Fruit fly (Drosophila melanogaster) whole organism, embryonic: ENCODE data around the gene Aef1.
A peak's percentile ranks its signal among the peaks of the same experiment; 100 is the strongest.

Experiments used
- ATbp ChIP-seq: fragments of 200-800 bp; sonication (Bioruptor generic); optimal IDR thresholded peaks from 2 replicates; lab custom pipeline; 2017; ENCODE audit warnings: missing biosample characterization, mild to moderate bottlenecking, missing genetic modification characterization, missing genetic modification reagents
- Ada2b ChIP-seq: fragments of 200-800 bp; sonication (Bioruptor generic); IDR thresholded peaks from 2 replicates; pipeline ENCODE4 v1.3.6; 2022; ENCODE audit warnings: missing biosample characterization, missing genetic modification characterization
- B-H2 ChIP-seq: fragments of 200-800 bp; sonication (Bioruptor generic); optimal IDR thresholded peaks from 2 replicates; lab custom pipeline; 2018; ENCODE audit warnings: missing biosample characterization, mild to moderate bottlenecking, missing genetic modification characterization
- Bgb ChIP-seq: fragments of 200-800 bp; sonication (Bioruptor generic); IDR thresholded peaks from 2 replicates; pipeline ENCODE4 v1.3.6; 2022; ENCODE audit warnings: missing biosample characterization, missing genetic modification characterization; ENCODE audit not compliant: partially characterized antibody
- C15 ChIP-seq: fragments of 200-800 bp; sonication (Bioruptor generic); IDR thresholded peaks from 3 replicates; pipeline ENCODE4 v1.3.6; 2022; ENCODE audit warnings: missing biosample characterization, missing genetic modification characterization
- CG15011 ChIP-seq: fragments of 200-800 bp; sonication (Bioruptor generic); optimal IDR thresholded peaks from 3 replicates; lab custom pipeline; 2018; ENCODE audit warnings: missing biosample characterization, mild to moderate bottlenecking, missing genetic modification characterization
- CG16815 ChIP-seq: fragments of 200-800 bp; sonication (Bioruptor generic); optimal IDR thresholded peaks from 3 replicates; lab custom pipeline; 2017; ENCODE audit warnings: missing biosample characterization, mild to moderate bottlenecking, missing genetic modification characterization
- CG18599 ChIP-seq: fragments of 200-800 bp; sonication (Bioruptor generic); optimal IDR thresholded peaks from 3 replicates; lab custom pipeline; 2017; ENCODE audit warnings: missing biosample characterization, missing genetic modification characterization, mild to moderate bottlenecking, moderate library complexity, missing genetic modification reagents
- CG2889 ChIP-seq: fragments of 200-800 bp; sonication (Bioruptor generic); IDR thresholded peaks from 3 replicates; pipeline ENCODE4 v1.3.6; 2022; ENCODE audit warnings: missing biosample characterization, missing genetic modification characterization
- CG31224 ChIP-seq: fragments of 200-800 bp; sonication (Bioruptor generic); IDR thresholded peaks from 2 replicates; pipeline ENCODE4 v1.3.6; 2022; ENCODE audit warnings: missing biosample characterization, missing genetic modification characterization
- CG31441 ChIP-seq: fragments of 200-800 bp; sonication (Bioruptor generic); IDR thresholded peaks from 2 replicates; pipeline ENCODE4 v1.3.6; 2022; ENCODE audit warnings: missing biosample characterization, missing genetic modification characterization
- CG32772 ChIP-seq: fragments of 200-800 bp; sonication (Bioruptor generic); IDR thresholded peaks from 2 replicates; pipeline ENCODE4 v1.3.6; 2022; ENCODE audit warnings: missing biosample characterization, missing genetic modification characterization
- CG3281 ChIP-seq: fragments of 200-800 bp; sonication (Bioruptor generic); optimal IDR thresholded peaks from 3 replicates; lab custom pipeline; 2017; ENCODE audit warnings: missing biosample characterization, mild to moderate bottlenecking, missing genetic modification characterization
- CG34224 ChIP-seq: fragments of 200-800 bp; sonication (Bioruptor generic); IDR thresholded peaks from 3 replicates; pipeline ENCODE4 v1.3.6; 2022; ENCODE audit warnings: missing biosample characterization, missing genetic modification characterization; ENCODE audit not compliant: partially characterized antibody
- CG4328 ChIP-seq: fragments of 200-800 bp; sonication (Bioruptor generic); optimal IDR thresholded peaks from 3 replicates; lab custom pipeline; 2017; ENCODE audit warnings: missing biosample characterization, missing genetic modification reagents, missing genetic modification characterization
- CG4730 ChIP-seq: fragments of 200-800 bp; sonication (Bioruptor generic); IDR thresholded peaks from 2 replicates; pipeline ENCODE4 v1.3.6; 2022; ENCODE audit warnings: missing biosample characterization, missing genetic modification characterization
- CG6813 ChIP-seq: fragments of 200-800 bp; sonication (Bioruptor generic); optimal IDR thresholded peaks from 2 replicates; lab custom pipeline; 2017; ENCODE audit warnings: missing biosample characterization, missing genetic modification characterization, mild to moderate bottlenecking, moderate library complexity, missing genetic modification reagents
- CG7928 ChIP-seq: fragments of 200-800 bp; sonication (Bioruptor generic); optimal IDR thresholded peaks from 2 replicates; lab custom pipeline; 2017; ENCODE audit warnings: missing biosample characterization, mild to moderate bottlenecking, missing genetic modification characterization
- CG8089 ChIP-seq: fragments of 200-800 bp; sonication (Bioruptor generic); optimal IDR thresholded peaks from 3 replicates; lab custom pipeline; 2016; ENCODE audit warnings: missing biosample characterization, missing genetic modification characterization
- CG8281 ChIP-seq: fragments of 200-800 bp; sonication (Bioruptor generic); optimal IDR thresholded peaks from 2 replicates; lab custom pipeline; 2018; ENCODE audit warnings: missing biosample characterization, mild to moderate bottlenecking, missing genetic modification characterization, moderate library complexity
- CG8359 ChIP-seq: fragments of 200-800 bp; sonication (Bioruptor generic); optimal IDR thresholded peaks from 2 replicates; lab custom pipeline; 2017; ENCODE audit warnings: missing biosample characterization, mild to moderate bottlenecking, missing genetic modification characterization, borderline replicate concordance
- CG9215 ChIP-seq: fragments of 200-800 bp; sonication (Bioruptor generic); IDR thresholded peaks from 2 replicates; pipeline ENCODE4 v1.3.6; 2022; ENCODE audit warnings: missing biosample characterization, missing genetic modification characterization
- CG9437 ChIP-seq: fragments of 200-800 bp; sonication (Bioruptor generic); optimal IDR thresholded peaks from 2 replicates; lab custom pipeline; 2018; ENCODE audit warnings: missing biosample characterization, mild to moderate bottlenecking, missing genetic modification characterization
- D19B ChIP-seq: fragments of 200-800 bp; sonication (Bioruptor generic); optimal IDR thresholded peaks from 2 replicates; lab custom pipeline; 2017; ENCODE audit warnings: missing biosample characterization, mild to moderate bottlenecking, missing genetic modification characterization
- Dek ChIP-seq: fragments of 200-800 bp; sonication (Bioruptor generic); optimal IDR thresholded peaks from 3 replicates; lab custom pipeline; 2019; ENCODE audit warnings: missing biosample characterization, mild to moderate bottlenecking, missing genetic modification characterization, moderate library complexity
- Fer3 ChIP-seq: fragments of 200-800 bp; sonication (Bioruptor generic); optimal IDR thresholded peaks from 2 replicates; lab custom pipeline; 2018; ENCODE audit warnings: missing biosample characterization, mild to moderate bottlenecking, missing genetic modification characterization, moderate library complexity
- HLHmδ ChIP-seq: fragments of 200-800 bp; sonication (Bioruptor generic); optimal IDR thresholded peaks from 2 replicates; lab custom pipeline; 2018; ENCODE audit warnings: missing biosample characterization, mild to moderate bottlenecking, missing genetic modification characterization, moderate library complexity
- Hey ChIP-seq: fragments of 200-800 bp; sonication (Bioruptor generic); optimal IDR thresholded peaks from 3 replicates; lab custom pipeline; 2018; ENCODE audit warnings: missing biosample characterization, mild to moderate bottlenecking, missing genetic modification characterization
- Hsf ChIP-seq: fragments of 200-800 bp; sonication (Bioruptor generic); optimal IDR thresholded peaks from 3 replicates; lab custom pipeline; 2016; ENCODE audit warnings: missing biosample characterization, missing genetic modification characterization
- Nf-YA ChIP-seq: fragments of 200-800 bp; sonication (Bioruptor generic); IDR thresholded peaks from 2 replicates; pipeline ENCODE4 v1.3.6; 2022; ENCODE audit warnings: missing biosample characterization, missing genetic modification characterization
- Rfx ChIP-seq: fragments of 200-800 bp; sonication (Bioruptor generic); IDR thresholded peaks from 2 replicates; pipeline ENCODE4 v1.3.6; 2022; ENCODE audit warnings: missing biosample characterization, missing genetic modification characterization
- Ssrp ChIP-seq: fragments of 200-800 bp; sonication (Bioruptor generic); optimal IDR thresholded peaks from 2 replicates; lab custom pipeline; 2018; ENCODE audit warnings: missing biosample characterization, mild to moderate bottlenecking, missing genetic modification characterization, moderate library complexity
- Vsx1 ChIP-seq: fragments of 200-800 bp; sonication (Bioruptor generic); optimal IDR thresholded peaks from 2 replicates; lab custom pipeline; 2017; ENCODE audit warnings: missing biosample characterization, mild to moderate bottlenecking, missing genetic modification characterization, missing genetic modification reagents
- amos ChIP-seq: fragments of 200-800 bp; sonication (Bioruptor generic); IDR thresholded peaks from 2 replicates; pipeline ENCODE4 v1.3.6; 2022; ENCODE audit warnings: missing biosample characterization, missing genetic modification characterization; ENCODE audit not compliant: partially characterized antibody
- ap ChIP-seq: fragments of 200-800 bp; sonication (Bioruptor generic); IDR thresholded peaks from 2 replicates; pipeline ENCODE4 v1.3.6; 2022; ENCODE audit warnings: missing biosample characterization, missing genetic modification characterization
- bowl ChIP-seq: fragments of 200-800 bp; sonication (Bioruptor generic); IDR thresholded peaks from 2 replicates; pipeline ENCODE4 v1.3.6; 2022; ENCODE audit warnings: missing biosample characterization, missing genetic modification characterization
- btn ChIP-seq: fragments of 200-800 bp; sonication (Bioruptor generic); optimal IDR thresholded peaks from 2 replicates; lab custom pipeline; 2016; ENCODE audit warnings: missing biosample characterization, missing genetic modification characterization
- chm ChIP-seq: fragments of 200-800 bp; sonication (Bioruptor generic); IDR thresholded peaks from 2 replicates; pipeline ENCODE4 v1.3.6; 2022; ENCODE audit warnings: missing biosample characterization, missing genetic modification characterization
- dati ChIP-seq: fragments of 200-800 bp; sonication (Bioruptor generic); IDR thresholded peaks from 2 replicates; pipeline ENCODE4 v1.3.6; 2022; ENCODE audit warnings: missing biosample characterization, missing genetic modification characterization
- gem ChIP-seq: fragments of 200-800 bp; sonication (Bioruptor generic); optimal IDR thresholded peaks from 2 replicates; lab custom pipeline; 2019; ENCODE audit warnings: missing biosample characterization, mild to moderate bottlenecking, missing genetic modification characterization, moderate library complexity
- hbn ChIP-seq: fragments of 200-800 bp; sonication (Bioruptor generic); IDR thresholded peaks from 2 replicates; pipeline ENCODE4 v1.3.6; 2022; ENCODE audit warnings: missing biosample characterization, missing genetic modification characterization; ENCODE audit not compliant: partially characterized antibody
- hth ChIP-seq: fragments of >200 bp; optimal IDR thresholded peaks from 2 replicates; lab custom pipeline; 2017; ENCODE audit warnings: inconsistent platforms
- jing ChIP-seq: fragments of 200-800 bp; sonication (Bioruptor generic); optimal IDR thresholded peaks from 2 replicates; lab custom pipeline; 2018; ENCODE audit warnings: missing biosample characterization, mild to moderate bottlenecking, missing genetic modification characterization
- lola ChIP-seq, 3 experiments: fragments of >200 bp in 2 of 3; fragments of 200-800 bp in 1 of 3; sonication (Bioruptor generic) in 1 of 3; optimal IDR thresholded peaks; 2 replicates each; lab custom pipeline; 2017 to 2019; ENCODE audit warnings: missing biosample characterization in 3 of 3, missing genetic modification characterization in 3 of 3, mild to moderate bottlenecking in 1 of 3, moderate library complexity in 1 of 3
- phol ChIP-seq: fragments of 200-800 bp; sonication (Bioruptor generic); optimal IDR thresholded peaks from 3 replicates; lab custom pipeline; 2018; ENCODE audit warnings: missing biosample characterization, mild to moderate bottlenecking, missing genetic modification characterization, moderate library complexity
- rib ChIP-seq: fragments of 200-800 bp; sonication (Bioruptor generic); IDR thresholded peaks from 2 replicates; pipeline ENCODE4 v1.3.6; 2022; ENCODE audit warnings: missing biosample characterization, missing genetic modification characterization
- seq ChIP-seq: fragments of 200-800 bp; sonication (Bioruptor generic); IDR thresholded peaks from 2 replicates; pipeline ENCODE4 v1.3.6; 2022; ENCODE audit warnings: missing biosample characterization, missing genetic modification characterization
- slp2 ChIP-seq: fragments of 200-800 bp; sonication (Bioruptor generic); optimal IDR thresholded peaks from 2 replicates; lab custom pipeline; 2016; ENCODE audit warnings: missing biosample characterization, missing genetic modification characterization
- stwl ChIP-seq: fragments of 200-800 bp; sonication (Bioruptor generic); optimal IDR thresholded peaks from 3 replicates; lab custom pipeline; 2018; ENCODE audit warnings: missing biosample characterization, mild to moderate bottlenecking, missing genetic modification characterization, moderate library complexity
- wor ChIP-seq: fragments of 200-800 bp; sonication (Bioruptor generic); IDR thresholded peaks from 2 replicates; pipeline ENCODE4 v1.3.6; 2022; ENCODE audit warnings: missing biosample characterization, missing genetic modification characterization
- z ChIP-seq: fragments of 200-800 bp; sonication (Bioruptor generic); IDR thresholded peaks from 3 replicates; pipeline ENCODE4 v1.3.6; 2022; ENCODE audit warnings: missing biosample characterization, missing genetic modification characterization

Aef1 gene

dm6 chr3L:21479636-21480035 is 46.4 kb downstream of the Aef1 start (continued):
- no peak for TF ChIP-seq Ada2b (GFP tag; lab: Robert Waterston, UW)
- no peak for TF ChIP-seq CG4730 (GFP tag; lab: Robert Waterston, UW)
- peak; percentile 36; the same call in 1 of the 2 replicates for TF ChIP-seq CG32772 (GFP tag; lab: Robert Waterston, UW)
- TF ChIP-seq B-H2 (GFP tag; lab: Kevin White, UChicago), result no peak
- TF ChIP-seq CG15011 (GFP tag; lab: Kevin White, UChicago), result no peak
- peak; percentile 37; the same call in 1 of the 3 replicates for TF ChIP-seq z (GFP tag; lab: Robert Waterston, UW)
- no peak for TF ChIP-seq hth (lab: Kevin White, UChicago)
- peak; percentile 86 for TF ChIP-seq Nf-YA (GFP tag; lab: Robert Waterston, UW)
- TF ChIP-seq dati (GFP tag; lab: Robert Waterston, UW), result peak; percentile 44; the same call in 1 of the 2 replicates
- TF ChIP-seq CG4328 (GFP tag; lab: Kevin White, UChicago), result peak; percentile 18
- TF ChIP-seq seq (GFP tag; lab: Robert Waterston, UW), result peak; percentile 96
- no peak for TF ChIP-seq gem (tag; lab: Kevin White, UChicago)
- no peak for TF ChIP-seq Fer3 (tag; lab: Kevin White, UChicago)
- no peak for TF ChIP-seq Bgb
- TF ChIP-seq CG16815 (GFP tag; lab: Kevin White, UChicago), result no peak
- TF ChIP-seq HLHmδ, result peak; percentile 76
- TF ChIP-seq Rfx (GFP tag; lab: Robert Waterston, UW), result no peak; the same call in 1 of the 2 replicates
- no peak for TF ChIP-seq Ssrp (tag; lab: Kevin White, UChicago)
- peak; percentile 25 for TF ChIP-seq CG9437 (GFP tag; lab: Kevin White, UChicago)
- TF ChIP-seq hbn, result no peak
- peak; percentile 73 for TF ChIP-seq chm
- TF ChIP-seq CG31441, result peak; percentile 32; the same call in 1 of the 2 replicates
- no peak for TF ChIP-seq btn (GFP tag; lab: Kevin White, UChicago)
- TF ChIP-seq CG8089 (GFP tag; lab: Kevin White, UChicago), result peak; percentile 43
- no peak for TF ChIP-seq CG18599 (GFP tag; lab: Kevin White, UChicago)
- no peak for TF ChIP-seq D19B
- TF ChIP-seq slp2 (GFP tag; lab: Kevin White, UChicago), result no peak
- no peak for TF ChIP-seq ap (GFP tag; lab: Robert Waterston, UW)
- peak; percentile 78 for TF ChIP-seq ATbp (GFP tag; lab: Kevin White, UChicago)
- TF ChIP-seq CG31224, result no peak
- TF ChIP-seq CG34224 (GFP tag; lab: Robert Waterston, UW), result 0 out of 3 replicates have a peak, but pooled peaks have one; percentile 28
- no peak for TF ChIP-seq C15 (GFP tag; lab: Robert Waterston, UW)
- TF ChIP-seq CG2889, result no peak
- TF ChIP-seq phol, result peak; percentile 62
- TF ChIP-seq CG6813, result peak; percentile 63
- TF ChIP-seq rib (GFP tag; lab: Robert Waterston, UW), result no peak
- TF ChIP-seq Hey (tag; lab: Kevin White, UChicago), result peak; percentile 36
- TF ChIP-seq wor (GFP tag; lab: Robert Waterston, UW), result no peak
- no peak for TF ChIP-seq CG8359 (GFP tag; lab: Kevin White, UChicago)
- TF ChIP-seq CG7928, result no peak
- no peak for TF ChIP-seq Vsx1 (GFP tag; lab: Kevin White, UChicago)
- TF ChIP-seq Hsf, result no peak
- TF ChIP-seq bowl (GFP tag; lab: Robert Waterston, UW), result no peak
- TF ChIP-seq stwl (tag; lab: Kevin White, UChicago), result no peak
- no peak for TF ChIP-seq CG3281
- TF ChIP-seq amos (GFP tag; lab: Robert Waterston, UW), result no peak
- TF ChIP-seq CG8281 (tag; lab: Kevin White, UChicago), result no peak
- TF ChIP-seq CG9215, result no peak
- no peak for TF ChIP-seq Dek
- peak; percentile 1 for TF ChIP-seq jing
- no peak for TF ChIP-seq lola (GFP tag; optimal IDR thresholded peaks at IDR 0.05; lab: Kevin White, UChicago)
